Worm (Caenorhabditis elegans) whole organism, late embryonic: ENCODE data around the gene fmo-1.

Experiments used
- F13H6.1 ChIP-seq: sonication (generic microtip); optimal IDR thresholded peaks from 2 replicates; lab custom pipeline; 2016; ENCODE audit warnings: missing genetic modification characterization, missing compliant biosample characterization
- ceh-24 ChIP-seq: sonication (generic microtip); optimal IDR thresholded peaks from 2 replicates; lab custom pipeline; 2016; ENCODE audit warnings: mild to moderate bottlenecking, missing genetic modification characterization, missing compliant biosample characterization
- ceh-31 ChIP-seq: sonication (generic microtip); optimal IDR thresholded peaks from 2 replicates; lab custom pipeline; 2016; ENCODE audit warnings: missing genetic modification characterization, missing compliant biosample characterization
- fkh-6 ChIP-seq: sonication (generic microtip); optimal IDR thresholded peaks from 2 replicates; lab custom pipeline; 2016; ENCODE audit warnings: missing genetic modification characterization, missing compliant biosample characterization
- pqm-1 ChIP-seq: sonication (generic microtip); optimal IDR thresholded peaks from 2 replicates; lab custom pipeline; 2016; ENCODE audit warnings: missing genetic modification characterization, missing compliant biosample characterization
- sdc-2 ChIP-seq: sonication (generic microtip); optimal IDR thresholded peaks from 2 replicates; lab custom pipeline; 2016; ENCODE audit warnings: missing genotype, missing genetic modification characterization, missing compliant biosample characterization
- ttx-3 ChIP-seq: sonication (generic microtip); optimal IDR thresholded peaks from 2 replicates; lab custom pipeline; 2016; ENCODE audit warnings: missing genetic modification reagents, missing genetic modification characterization, missing compliant biosample characterization
- ztf-16 ChIP-seq: sonication (generic microtip); optimal IDR thresholded peaks from 2 replicates; lab custom pipeline; 2017; ENCODE audit warnings: missing genetic modification characterization, missing compliant biosample characterization

- TF ChIP-seq F13H6.1 (tag; lab: Kevin White, UChicago) (no peak), ceh-24 (no peak), sdc-2 (no peak), fkh-6 (no peak), pqm-1 (no peak), ttx-3 (tag; lab: Kevin White, UChicago) (no peak), ceh-31 (tag; lab: Kevin White, UChicago) (no peak), ztf-16 (tag; lab: Kevin White, UChicago) (no peak)
These were observed 30.6 kb upstream of the fmo-1 start, which contains the start of gene F56C4.4 for ce11 chrIV:10630953-10631554.
